Fruit fly (Drosophila melanogaster) whole organism, embryonic: Measurements from ENCODE around the gene CG42488.

Source experiments
- CG1024 ChIP-seq: fragments of 200-800 bp; sonication (Bioruptor generic); IDR thresholded peaks from 2 replicates; pipeline ENCODE4 v1.3.6; 2022; ENCODE audit warnings: missing biosample characterization, missing genetic modification characterization
- CG10267 ChIP-seq: fragments of 200-800 bp; sonication (Bioruptor generic); optimal IDR thresholded peaks from 2 replicates; lab custom pipeline; 2018; ENCODE audit warnings: missing biosample characterization, mild to moderate bottlenecking, missing genetic modification characterization, moderate library complexity
- CG11504 ChIP-seq: fragments of 200-800 bp; sonication (Bioruptor generic); optimal IDR thresholded peaks from 3 replicates; lab custom pipeline; 2019; ENCODE audit warnings: missing biosample characterization, mild to moderate bottlenecking, missing genetic modification characterization, moderate library complexity
- CG13287 ChIP-seq: fragments of 200-800 bp; sonication (Bioruptor generic); IDR thresholded peaks from 2 replicates; pipeline ENCODE4 v1.3.6; 2022; ENCODE audit warnings: missing biosample characterization, missing genetic modification characterization; ENCODE audit not compliant: partially characterized antibody
- CG15696 ChIP-seq: fragments of 200-800 bp; sonication (Bioruptor generic); optimal IDR thresholded peaks from 2 replicates; lab custom pipeline; 2019; ENCODE audit warnings: missing biosample characterization, mild to moderate bottlenecking, missing genetic modification characterization, moderate library complexity
- CG1603 ChIP-seq: fragments of 200-800 bp; sonication (Bioruptor generic); optimal IDR thresholded peaks from 2 replicates; lab custom pipeline; 2019; ENCODE audit warnings: missing biosample characterization, mild to moderate bottlenecking, missing genetic modification characterization, moderate library complexity
- CG17802 ChIP-seq: fragments of 200-800 bp; sonication (Bioruptor generic); optimal IDR thresholded peaks from 2 replicates; lab custom pipeline; 2018; ENCODE audit warnings: missing biosample characterization, mild to moderate bottlenecking, missing genetic modification characterization, moderate library complexity
- CG2199 ChIP-seq: fragments of 200-800 bp; sonication (Bioruptor generic); IDR thresholded peaks from 3 replicates; pipeline ENCODE4 v1.3.6; 2022; ENCODE audit warnings: missing biosample characterization, missing genetic modification characterization
- CG2712 ChIP-seq: fragments of 200-800 bp; optimal IDR thresholded peaks from 3 replicates; lab custom pipeline; 2019; ENCODE audit warnings: missing biosample characterization, mild to moderate bottlenecking, missing genetic modification characterization, moderate library complexity
- CG30020 ChIP-seq: fragments of 200-800 bp; optimal IDR thresholded peaks from 2 replicates; lab custom pipeline; 2019; ENCODE audit warnings: missing biosample characterization, mild to moderate bottlenecking, missing genetic modification characterization, moderate library complexity
- CG34376 ChIP-seq: fragments of 200-800 bp; sonication (Bioruptor generic); optimal IDR thresholded peaks from 2 replicates; lab custom pipeline; 2018; ENCODE audit warnings: missing biosample characterization, mild to moderate bottlenecking, missing genetic modification characterization
- CG3838 ChIP-seq: fragments of 200-800 bp; sonication (Bioruptor generic); optimal IDR thresholded peaks from 3 replicates; lab custom pipeline; 2016; ENCODE audit warnings: missing biosample characterization, missing genetic modification characterization
- CG6791 ChIP-seq: fragments of 200-800 bp; sonication (Bioruptor generic); IDR thresholded peaks from 3 replicates; pipeline ENCODE4 v1.3.6; 2022; ENCODE audit warnings: missing biosample characterization, missing genetic modification characterization; ENCODE audit not compliant: partially characterized antibody
- CG7357 ChIP-seq: fragments of 200-800 bp; sonication (Bioruptor generic); IDR thresholded peaks from 3 replicates; pipeline ENCODE4 v1.3.6; 2022; ENCODE audit warnings: missing biosample characterization, missing genetic modification characterization
- CG9932 ChIP-seq: fragments of 200-800 bp; sonication (Bioruptor generic); IDR thresholded peaks from 2 replicates; pipeline ENCODE4 v1.3.6; 2022; ENCODE audit warnings: missing biosample characterization, missing genetic modification characterization
- CrebB ChIP-seq: fragments of 200-800 bp; sonication (Bioruptor generic); optimal IDR thresholded peaks from 3 replicates; lab custom pipeline; 2018; ENCODE audit warnings: missing biosample characterization, mild to moderate bottlenecking, missing genetic modification characterization
- Dek ChIP-seq: fragments of 200-800 bp; sonication (Bioruptor generic); optimal IDR thresholded peaks from 3 replicates; lab custom pipeline; 2019; ENCODE audit warnings: missing biosample characterization, mild to moderate bottlenecking, missing genetic modification characterization, moderate library complexity
- Dfd ChIP-seq, 2 experiments: fragments of >200 bp; optimal IDR thresholded peaks; 2 replicates each; lab custom pipeline; 2017; ENCODE audit warnings: missing biosample characterization in 2 of 2, missing genetic modification characterization in 2 of 2
- E2f2 ChIP-seq: fragments of 200-800 bp; sonication (Bioruptor generic); IDR thresholded peaks from 2 replicates; pipeline ENCODE4 v1.3.6; 2022; ENCODE audit warnings: missing biosample characterization, missing genetic modification characterization
- HHEX ChIP-seq: fragments of 200-800 bp; sonication (Bioruptor generic); optimal IDR thresholded peaks from 3 replicates; lab custom pipeline; 2017; ENCODE audit warnings: missing biosample characterization, mild to moderate bottlenecking, missing genetic modification characterization, missing genetic modification reagents
- Hr51 ChIP-seq, 2 experiments: fragments of 200-800 bp; sonication (Bioruptor generic); optimal IDR thresholded peaks; 2 replicates in 1 of 2; 3 replicates in 1 of 2; lab custom pipeline; 2016 to 2018; ENCODE audit warnings: missing biosample characterization in 2 of 2, missing genetic modification characterization in 2 of 2, mild to moderate bottlenecking in 1 of 2, moderate library complexity in 1 of 2
- MBD-R2 ChIP-seq: fragments of 200-800 bp; sonication (Bioruptor generic); IDR thresholded peaks from 2 replicates; pipeline ENCODE4 v1.3.6; 2022; ENCODE audit warnings: missing biosample characterization, missing genetic modification characterization
- Mad ChIP-seq: fragments of 200-800 bp; sonication (Bioruptor generic); optimal IDR thresholded peaks from 2 replicates; lab custom pipeline; 2016; ENCODE audit warnings: missing biosample characterization, missing genetic modification characterization
- Med ChIP-seq: fragments of 200-800 bp; sonication (Bioruptor generic); peaks from one replicate; lab custom pipeline; 2016; ENCODE audit warnings: missing biosample characterization, missing genetic modification characterization, mild to moderate bottlenecking, inconsistent platforms, moderate library complexity
- Pdp1 ChIP-seq, 2 experiments: fragments of 200-800 bp; sonication (Bioruptor generic); optimal IDR thresholded peaks; 3 replicates each; lab custom pipeline; 2016; ENCODE audit warnings: missing biosample characterization in 2 of 2, missing genetic modification characterization in 2 of 2, mild to moderate bottlenecking in 1 of 2, moderate library complexity in 1 of 2
- Sry-β ChIP-seq: fragments of 200-800 bp; sonication (Bioruptor generic); optimal IDR thresholded peaks from 2 replicates; lab custom pipeline; 2018; ENCODE audit warnings: missing biosample characterization, mild to moderate bottlenecking, missing genetic modification characterization, moderate library complexity
- Xrp1 ChIP-seq: fragments of 200-800 bp; sonication (Bioruptor generic); IDR thresholded peaks from 2 replicates; pipeline ENCODE4 v1.3.6; 2022; ENCODE audit warnings: missing biosample characterization, missing genetic modification characterization
- YL-1 ChIP-seq: fragments of 200-800 bp; sonication (Bioruptor generic); optimal IDR thresholded peaks from 3 replicates; lab custom pipeline; 2017; ENCODE audit warnings: missing biosample characterization, mild to moderate bottlenecking, missing genetic modification characterization
- ase ChIP-seq: fragments of 200-800 bp; sonication (Bioruptor generic); IDR thresholded peaks from 3 replicates; pipeline ENCODE4 v1.3.6; 2022; ENCODE audit warnings: missing biosample characterization, missing genetic modification characterization
- bsh ChIP-seq, 2 experiments: fragments of 200-800 bp; sonication (Bioruptor generic); optimal IDR thresholded peaks; 2 replicates each; lab custom pipeline; 2017 to 2018; ENCODE audit warnings: mild to moderate bottlenecking in 2 of 2, missing biosample characterization in 2 of 2, missing genetic modification characterization in 2 of 2, moderate library complexity in 1 of 2
- crp ChIP-seq, 2 experiments: fragments of 200-800 bp; sonication (Bioruptor generic); optimal IDR thresholded peaks; 2 replicates in 1 of 2; 3 replicates in 1 of 2; lab custom pipeline; 2017; ENCODE audit warnings: missing biosample characterization in 2 of 2, missing genetic modification characterization in 2 of 2, mild to moderate bottlenecking in 1 of 2, moderate library complexity in 1 of 2
- gem ChIP-seq: fragments of 200-800 bp; sonication (Bioruptor generic); optimal IDR thresholded peaks from 2 replicates; lab custom pipeline; 2019; ENCODE audit warnings: missing biosample characterization, mild to moderate bottlenecking, missing genetic modification characterization, moderate library complexity
- jing ChIP-seq: fragments of 200-800 bp; sonication (Bioruptor generic); optimal IDR thresholded peaks from 2 replicates; lab custom pipeline; 2018; ENCODE audit warnings: missing biosample characterization, mild to moderate bottlenecking, missing genetic modification characterization
- lbe ChIP-seq: fragments of 200-800 bp; sonication (Bioruptor generic); optimal IDR thresholded peaks from 2 replicates; lab custom pipeline; 2016; ENCODE audit warnings: missing biosample characterization, mild to moderate bottlenecking, missing genetic modification characterization
- maf-S ChIP-seq: fragments of 200-800 bp; sonication (Bioruptor generic); optimal IDR thresholded peaks from 2 replicates; lab custom pipeline; 2016; ENCODE audit warnings: missing biosample characterization, missing genetic modification characterization
- nerfin-2 ChIP-seq: fragments of 200-800 bp; sonication (Bioruptor generic); IDR thresholded peaks from 2 replicates; pipeline ENCODE4 v1.3.6; 2022; ENCODE audit warnings: missing biosample characterization, missing genetic modification characterization; ENCODE audit not compliant: partially characterized antibody
- nmo ChIP-seq: fragments of 200-800 bp; sonication (Bioruptor generic); optimal IDR thresholded peaks from 2 replicates; lab custom pipeline; 2018; ENCODE audit warnings: missing biosample characterization, mild to moderate bottlenecking, missing genetic modification characterization, moderate library complexity
- pfk ChIP-seq: fragments of 200-800 bp; sonication (Bioruptor generic); optimal IDR thresholded peaks from 2 replicates; lab custom pipeline; 2018; ENCODE audit warnings: missing biosample characterization, mild to moderate bottlenecking, missing genetic modification characterization, moderate library complexity
- pzg ChIP-seq: fragments of 200-800 bp; sonication (Bioruptor generic); optimal IDR thresholded peaks from 3 replicates; lab custom pipeline; 2018; ENCODE audit warnings: missing biosample characterization, mild to moderate bottlenecking, missing genetic modification characterization, moderate library complexity
- row ChIP-seq: fragments of 200-800 bp; sonication (Bioruptor generic); IDR thresholded peaks from 3 replicates; pipeline ENCODE4 v1.3.6; 2022; ENCODE audit warnings: missing biosample characterization, missing genetic modification characterization
- sqz ChIP-seq: fragments of 200-800 bp; sonication (Bioruptor generic); optimal IDR thresholded peaks from 3 replicates; lab custom pipeline; 2018; ENCODE audit warnings: missing biosample characterization, mild to moderate bottlenecking, missing genetic modification characterization
- ssp ChIP-seq: fragments of 200-800 bp; sonication (Bioruptor generic); IDR thresholded peaks from 2 replicates; pipeline ENCODE4 v1.3.6; 2022; ENCODE audit warnings: missing biosample characterization, missing genetic modification characterization
- stwl ChIP-seq: fragments of 200-800 bp; sonication (Bioruptor generic); optimal IDR thresholded peaks from 3 replicates; lab custom pipeline; 2018; ENCODE audit warnings: missing biosample characterization, mild to moderate bottlenecking, missing genetic modification characterization, moderate library complexity
- vvl ChIP-seq: fragments of 200-800 bp; sonication (Bioruptor generic); IDR thresholded peaks from 2 replicates; pipeline ENCODE4 v1.3.6; 2022; ENCODE audit warnings: missing biosample characterization, missing genetic modification characterization

The CG42488 gene

dm6 chr3R:25493294-25494187 lies 10.6 kb downstream of the CG42488 start (continued):
- TF ChIP-seq crp (GFP tag; optimal IDR thresholded peaks at IDR 0.05; lab: Kevin White, UChicago): peak; percentile 18 to 86
- TF ChIP-seq Xrp1 (GFP tag; lab: Robert Waterston, UW): 0 out of 2 replicates have a peak, but pooled peaks have one; percentile 21
- TF ChIP-seq CG9932 (GFP tag; lab: Robert Waterston, UW): no peak
- peak; percentile 67 for TF ChIP-seq vvl (GFP tag; lab: Robert Waterston, UW)
- TF ChIP-seq E2f2 (GFP tag; lab: Robert Waterston, UW): peak; percentile 95
- TF ChIP-seq ase (GFP tag; lab: Robert Waterston, UW): no peak
- TF ChIP-seq Dek (tag; lab: Kevin White, UChicago): no peak
- TF ChIP-seq CG11504 (tag; lab: Kevin White, UChicago): peak; percentile 2
- peak in 1 of 2 experiments; percentile 71 for TF ChIP-seq Pdp1 (GFP tag; optimal IDR thresholded peaks at IDR 0.05; lab: Kevin White, UChicago)
- peak; percentile 54 for TF ChIP-seq Med (GFP tag; lab: Kevin White, UChicago)
- peak; percentile 16 for TF ChIP-seq gem
- TF ChIP-seq CG34376 (GFP tag; lab: Kevin White, UChicago): peak; percentile 7
- no peak for TF ChIP-seq Mad
- TF ChIP-seq stwl (tag; lab: Kevin White, UChicago): peak; percentile 51
- TF ChIP-seq MBD-R2 (GFP tag; lab: Robert Waterston, UW): peak; percentile 30; the same call in 1 of the 2 replicates
- peak; percentile 54 for TF ChIP-seq lbe (GFP tag; lab: Kevin White, UChicago)
- TF ChIP-seq CG13287 (GFP tag; lab: Robert Waterston, UW): peak; percentile 40
- peak; percentile 30 for TF ChIP-seq pzg (GFP tag; lab: Kevin White, UChicago)
- TF ChIP-seq CrebB: no peak
- TF ChIP-seq CG2199 (GFP tag; lab: Robert Waterston, UW): no peak
- no peak for TF ChIP-seq sqz (GFP tag; lab: Kevin White, UChicago)
- TF ChIP-seq CG10267 (tag; lab: Kevin White, UChicago): peak; percentile 91
- no peak for TF ChIP-seq maf-S (GFP tag; lab: Kevin White, UChicago)
- TF ChIP-seq CG2712: peak; percentile 17
- peak in 1 of 2 experiments; percentile 53 for TF ChIP-seq bsh (GFP tag; optimal IDR thresholded peaks at IDR 0.05; lab: Kevin White, UChicago)
- no peak for TF ChIP-seq CG3838
- TF ChIP-seq Sry-β: peak; percentile 39
- no peak for TF ChIP-seq ssp (GFP tag; lab: Robert Waterston, UW)
- TF ChIP-seq CG15696 (tag; lab: Kevin White, UChicago): no peak

dm6 chr3R:25495072-25495471 lies 12.2 kb downstream of the CG42488 start, which contains the start of gene CG33494:
Gene CG33494, minus strand, starts transcription at chr3R:25495161.
- TF ChIP-seq CG1603 (tag; lab: Kevin White, UChicago) (peak; percentile 24), CG6791 (GFP tag; lab: Robert Waterston, UW) (0 out of 3 replicates have a peak, but pooled peaks have one; percentile 24), nmo (peak; percentile 0), nerfin-2 (no peak), row (GFP tag; lab: Robert Waterston, UW) (peak; percentile 38; the same call in 1 of the 3 replicates), Dfd (GFP tag; optimal IDR thresholded peaks at IDR 0.05; lab: Kevin White, UChicago) (peak in 1 of 2 experiments; percentile 57), CG7357 (peak; percentile 79), Hr51 (GFP tag; optimal IDR thresholded peaks at IDR 0.05; lab: Kevin White, UChicago) (no peak), CG30020 (tag; lab: Kevin White, UChicago) (peak; percentile 86), jing (GFP tag; lab: Kevin White, UChicago) (no peak), ssp (GFP tag; lab: Robert Waterston, UW) (peak; percentile 95), CG17802 (tag; lab: Kevin White, UChicago) (peak; percentile 68), YL-1 (GFP tag; lab: Kevin White, UChicago) (no peak), pzg (GFP tag; lab: Kevin White, UChicago) (peak; percentile 15), CG1024 (peak; percentile 83), HHEX (no peak), stwl (tag; lab: Kevin White, UChicago) (peak; percentile 20), pfk (GFP tag; lab: Kevin White, UChicago) (peak; percentile 59)
